Worm (Caenorhabditis elegans): ENCODE results near the gene F59A1.11.

F59A1.11 gene

DNA sequence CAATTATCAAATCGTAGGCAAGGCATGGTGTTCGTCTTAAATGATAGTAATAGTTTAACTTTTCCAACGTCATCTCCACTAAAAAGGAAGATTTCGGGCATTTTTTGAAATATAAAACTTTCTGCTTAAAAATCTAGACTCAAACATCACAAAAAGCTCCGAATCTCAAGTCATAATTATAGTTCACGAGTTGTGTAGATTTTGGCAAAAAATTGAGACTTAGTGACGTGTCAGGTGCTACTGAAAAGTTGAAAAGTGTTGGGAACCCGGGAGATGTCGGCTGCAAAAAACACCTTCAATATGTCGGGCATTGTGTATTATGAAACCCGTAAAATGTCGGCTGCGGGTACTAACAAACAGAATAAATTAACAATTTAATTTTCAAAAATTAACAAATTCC lies 30.0 kb upstream of the F59A1.11 start, which contains the start of gene Y26G10.1:
TSS of gene Y26G10.1 (minus strand) at position 101 of the 400 bp plus-strand sequence.
- TF ChIP-seq D2030.7 (GFP tag; IDR thresholded peaks at IDR 0.05) (no peak), ekl-4 (GFP tag; IDR thresholded peaks at IDR 0.05) (no peak), dox-1 (GFP tag; IDR thresholded peaks at IDR 0.05) (no peak), nhr-120 (GFP tag; IDR thresholded peaks at IDR 0.05) (no peak), hmg-20 (GFP tag; IDR thresholded peaks at IDR 0.05) (no peak), bed-2 (GFP tag; IDR thresholded peaks at IDR 0.05) (no peak), somi-1 (GFP tag; optimal IDR thresholded peaks at IDR 0.05) (no peak)

DNA sequence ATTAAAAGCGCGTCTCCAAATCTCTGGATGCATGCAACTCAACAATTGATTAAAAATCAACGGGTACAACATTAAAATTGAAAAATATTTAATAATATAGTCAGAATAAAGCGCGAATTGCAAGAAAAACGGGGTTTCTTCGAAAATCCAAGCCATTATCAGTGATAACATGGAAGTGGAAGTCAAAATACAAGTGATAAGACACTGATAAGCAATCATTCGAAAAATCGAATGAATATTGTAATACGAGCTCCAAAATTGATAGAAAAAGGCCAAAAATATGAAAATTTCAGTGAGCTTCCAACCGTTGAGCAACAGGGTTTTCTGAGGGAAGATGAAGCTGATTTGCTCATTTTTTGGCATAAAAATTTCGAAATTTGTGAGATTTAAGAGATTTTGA lies 28.5 kb upstream of the F59A1.11 start:
- no peak for TF ChIP-seq die-1 (tag; optimal IDR thresholded peaks at IDR 0.05)
- no peak for TF ChIP-seq nhr-120 (GFP tag; IDR thresholded peaks at IDR 0.05)
- TF ChIP-seq fkh-3 (tag; optimal IDR thresholded peaks at IDR 0.05), result no peak
- no peak for TF ChIP-seq lin-40 (tag; optimal IDR thresholded peaks at IDR 0.05)
- no peak for TF ChIP-seq F57A8.1 (GFP tag; optimal IDR thresholded peaks at IDR 0.05)
- TF ChIP-seq ztf-25 (GFP tag; IDR thresholded peaks at IDR 0.05), result no peak
- TF ChIP-seq Y79H2A.3 (GFP tag; conservative IDR thresholded peaks at IDR 0.05), result no peak
- TF ChIP-seq ztf-6 (GFP tag; IDR thresholded peaks at IDR 0.05), result no peak
- no peak for TF ChIP-seq lir-1 (GFP tag; conservative IDR thresholded peaks at IDR 0.05)
- no peak for TF ChIP-seq K12H6.12 (tag; optimal IDR thresholded peaks at IDR 0.05)
- no peak for TF ChIP-seq snpc-1.1 (tag; optimal IDR thresholded peaks at IDR 0.05; ENCODE audit: insufficient read depth)
- TF ChIP-seq snpc-4 (GFP tag; optimal IDR thresholded peaks at IDR 0.05), result no peak
- TF ChIP-seq snpc-4 (tag; optimal IDR thresholded peaks at IDR 0.05), result no peak
- no peak for TF ChIP-seq hrde-1 (tag; optimal IDR thresholded peaks at IDR 0.05; ENCODE audit: borderline replicate concordance)
- no peak for TF ChIP-seq chd-7 (tag; optimal IDR thresholded peaks at IDR 0.05)
- no peak for TF ChIP-seq hlh-12 (tag; optimal IDR thresholded peaks at IDR 0.05)
- TF ChIP-seq F39B2.1 (GFP tag; IDR thresholded peaks at IDR 0.05), result no peak
- TF ChIP-seq T07F8.4 (tag; optimal IDR thresholded peaks at IDR 0.05), result no peak
- TF ChIP-seq ZK185.1 (tag; optimal IDR thresholded peaks at IDR 0.05; ENCODE audit: poor library complexity, severe bottlenecking), result no peak

DNA sequence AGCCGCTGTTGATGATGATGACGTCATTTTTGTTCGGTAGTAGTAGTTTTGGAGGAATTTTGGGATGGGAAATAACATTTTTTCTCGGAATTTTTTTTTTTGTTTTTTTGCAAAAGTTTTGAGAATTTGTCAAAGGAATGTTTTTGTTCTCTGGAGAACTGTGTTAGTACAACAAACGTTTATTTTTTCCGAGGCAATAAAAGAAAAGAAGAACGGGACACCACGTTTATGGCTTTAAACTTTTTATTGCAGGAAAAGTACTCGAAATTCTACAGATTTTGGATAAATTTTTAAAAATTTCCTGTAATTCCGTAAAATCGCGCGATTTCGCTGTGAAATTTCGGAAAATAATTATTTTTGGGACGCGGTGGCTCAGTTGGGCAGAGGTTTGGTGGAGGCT lies 25.1 kb upstream of the F59A1.11 start, which contains the start of gene F59A1.13:
TSS of gene F59A1.13 (minus strand) at position 101 of the 400 bp plus-strand sequence.
- TF ChIP-seq snpc-1.3 (tag; optimal IDR thresholded peaks at IDR 0.05; ENCODE audit: insufficient read depth) (no peak), B0336.3 (GFP tag; IDR thresholded peaks at IDR 0.05) (no peak), attf-6 (GFP tag; IDR thresholded peaks at IDR 0.05) (no peak), ztf-6 (GFP tag; IDR thresholded peaks at IDR 0.05) (no peak), rpc-1 (optimal IDR thresholded peaks at IDR 0.05) (no peak), rpc-1 (tag; optimal IDR thresholded peaks at IDR 0.05) (no peak), ceh-91 (GFP tag; IDR thresholded peaks at IDR 0.05) (no peak), T26A5.8 (tag; optimal IDR thresholded peaks at IDR 0.05) (no peak), ztf-3 (GFP tag; optimal IDR thresholded peaks at IDR 0.05) (no peak)

DNA sequence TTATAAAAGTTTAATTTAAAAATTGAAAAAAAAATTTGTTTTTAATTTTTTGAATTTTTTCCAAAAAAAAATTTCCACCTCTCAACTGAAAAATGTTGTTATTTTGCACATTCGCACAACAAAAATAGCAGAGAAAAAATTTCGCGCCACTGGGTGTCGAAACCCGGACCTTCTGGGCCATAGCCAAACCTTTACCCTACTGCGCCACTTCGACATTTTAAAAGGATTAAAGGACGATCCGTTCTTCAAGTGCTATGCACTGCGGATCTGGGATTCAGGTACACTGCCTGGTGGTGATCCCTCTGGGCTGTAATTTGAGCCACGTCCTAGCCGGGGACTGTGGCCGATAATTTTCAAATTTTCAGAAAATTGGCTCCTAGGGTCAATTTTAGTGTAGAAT lies 21.6 kb upstream of the F59A1.11 start:
- TF ChIP-seq die-1 (tag; optimal IDR thresholded peaks at IDR 0.05) (peak; percentile 76), ztf-18 (tag; optimal IDR thresholded peaks at IDR 0.05) (peak; percentile 35), D2030.7 (GFP tag; IDR thresholded peaks at IDR 0.05) (0 out of 2 replicates have a peak, but pooled peaks have one; percentile 21), him-1 (tag; optimal IDR thresholded peaks at IDR 0.05) (peak; percentile 6), athp-1 (tag; optimal IDR thresholded peaks at IDR 0.05) (peak; percentile 29), pbrm-1 (GFP tag; IDR thresholded peaks at IDR 0.05) (peak; percentile 40; the same call in 1 of the 2 replicates), rpc-1 (optimal IDR thresholded peaks at IDR 0.05) (peak; percentile 52), rpc-1 (tag; optimal IDR thresholded peaks at IDR 0.05) (peak; percentile 84), lin-26 (GFP tag; IDR thresholded peaks at IDR 0.05) (peak; percentile 88), hmg-1.2 (GFP tag; IDR thresholded peaks at IDR 0.05) (peak; percentile 36), hlh-12 (tag; optimal IDR thresholded peaks at IDR 0.05) (peak; percentile 59), rec-8 (tag; optimal IDR thresholded peaks at IDR 0.05) (peak in 1 of 2 experiments; percentile 11), ztf-25 (GFP tag; IDR thresholded peaks at IDR 0.05) (peak; percentile 43; the same call in 1 of the 2 replicates), nhr-90 (tag; optimal IDR thresholded peaks at IDR 0.05) (peak; percentile 22), tbp1 (GFP tag; optimal IDR thresholded peaks at IDR 0.05) (peak; percentile 84), lsl-1 (GFP tag; optimal IDR thresholded peaks at IDR 0.05) (peak; percentile 19), madf-3 (GFP tag; IDR thresholded peaks at IDR 0.05) (0 out of 2 replicates have a peak, but pooled peaks have one; percentile 44)
